Fruit fly (Drosophila melanogaster) whole organism: ENCODE results near the gene CG13972.

Source experiments
- EcR ChIP-seq, 2 experiments: fragments of >200 bp; optimal IDR thresholded peaks; 2 replicates each; lab custom pipeline; 2017; ENCODE audit warnings: missing biosample characterization in 2 of 2, missing genetic modification characterization in 2 of 2, missing genetic modification reagents in 2 of 2
- usp ChIP-seq: fragments of >200 bp; optimal IDR thresholded peaks from 2 replicates; lab custom pipeline; 2017; ENCODE audit warnings: missing biosample characterization, missing genetic modification characterization, mixed read lengths

dm6 chr3R:27501938-27502337 lies 15.1 kb downstream of the CG13972 start, which contains the start of gene CG43139:
- no peak for TF ChIP-seq EcR (GFP tag; optimal IDR thresholded peaks at IDR 0.05; lab: Kevin White, UChicago)
- no peak for TF ChIP-seq usp (GFP tag; lab: Kevin White, UChicago)
